Worm (Caenorhabditis elegans) whole organism, young adult: ENCODE measurements around the gene C55A1.1.

Source experiments
- B0336.3 ChIP-seq: fragments of 200-800 bp; sonication (Bioruptor generic); IDR thresholded peaks from 2 replicates; pipeline ENCODE4 v1.3.6; 2022; ENCODE audit warnings: missing genetic modification characterization, missing compliant biosample characterization
- F22D6.2 ChIP-seq: sonication (generic microtip); optimal IDR thresholded peaks from 2 replicates; lab custom pipeline; 2016; ENCODE audit warnings: mild to moderate bottlenecking, missing genetic modification characterization, missing compliant biosample characterization
- F37B4.10 ChIP-seq: fragments of 200-800 bp; sonication (Bioruptor generic); IDR thresholded peaks from 2 replicates; pipeline ENCODE4 v1.3.6; 2022; ENCODE audit warnings: missing genetic modification characterization, missing compliant biosample characterization
- K12H6.12 ChIP-seq: fragments of 200-800 bp; sonication (Bioruptor generic); optimal IDR thresholded peaks from 2 replicates; lab custom pipeline; 2018; ENCODE audit warnings: mild to moderate bottlenecking, missing genetic modification characterization, missing compliant biosample characterization
- Y53G8AR.9 ChIP-seq: fragments of 200-800 bp; sonication (Bioruptor generic); conservative IDR thresholded peaks from 2 replicates; pipeline ENCODE4 v1.3.6; 2022; ENCODE audit warnings: missing genetic modification reagents, missing genetic modification characterization, missing compliant biosample characterization
- Y95B8A.8 ChIP-seq: fragments of 200-800 bp; sonication (Bioruptor generic); IDR thresholded peaks from 2 replicates; pipeline ENCODE4 v1.3.6; 2022; ENCODE audit warnings: missing genetic modification reagents, missing genetic modification characterization, missing compliant biosample characterization
- ZK185.1 ChIP-seq: sonication (generic microtip); optimal IDR thresholded peaks from 2 replicates; lab custom pipeline; 2016; ENCODE audit warnings: mild to moderate bottlenecking, missing genetic modification characterization, missing compliant biosample characterization; ENCODE audit not compliant: poor library complexity, severe bottlenecking
- atf-7 ChIP-seq: sonication (generic microtip); optimal IDR thresholded peaks from 2 replicates; lab custom pipeline; 2017; ENCODE audit warnings: mild to moderate bottlenecking, missing genetic modification characterization, missing compliant biosample characterization
- attf-3 ChIP-seq: fragments of 200-800 bp; sonication (Bioruptor generic); conservative IDR thresholded peaks from 2 replicates; pipeline ENCODE4 v1.3.6; 2022; ENCODE audit warnings: missing genetic modification reagents, missing genetic modification characterization, missing compliant biosample characterization
- attf-5 ChIP-seq: fragments of 200-800 bp; sonication (Bioruptor generic); optimal IDR thresholded peaks from 2 replicates; lab custom pipeline; 2018; ENCODE audit warnings: mild to moderate bottlenecking, missing genetic modification characterization, missing compliant biosample characterization
- bed-2 ChIP-seq: fragments of 200-800 bp; sonication (Bioruptor generic); IDR thresholded peaks from 2 replicates; pipeline ENCODE4 v1.3.6; 2022; ENCODE audit warnings: missing genetic modification reagents, missing genetic modification characterization, missing compliant biosample characterization
- cebp-1 ChIP-seq, 2 experiments: fragments of 200-800 bp in 1 of 2; sonication (Bioruptor generic) in 1 of 2; sonication (generic microtip) in 1 of 2; IDR thresholded peaks in 1 of 2; optimal IDR thresholded peaks in 1 of 2; 2 replicates each; pipeline versions ENCODE4 v1.3.6 to Lab custom; 2017 to 2022; ENCODE audit warnings: missing compliant biosample characterization in 2 of 2, missing genetic modification characterization in 2 of 2, mild to moderate bottlenecking in 1 of 2, missing genetic modification reagents in 1 of 2, moderate library complexity in 1 of 2
- cebp-2 ChIP-seq: fragments of 200-800 bp; sonication (Bioruptor generic); IDR thresholded peaks from 2 replicates; pipeline ENCODE4 v1.3.6; 2022; ENCODE audit warnings: missing genetic modification characterization, missing compliant biosample characterization
- ceh-100 ChIP-seq: fragments of 200-800 bp; sonication (Bioruptor generic); IDR thresholded peaks from 2 replicates; pipeline ENCODE4 v1.3.6; 2022; ENCODE audit warnings: missing genetic modification reagents, missing genetic modification characterization, missing compliant biosample characterization
- dox-1 ChIP-seq: fragments of 200-800 bp; sonication (Bioruptor generic); IDR thresholded peaks from 2 replicates; pipeline ENCODE4 v1.3.6; 2022; ENCODE audit warnings: missing genetic modification reagents, missing genetic modification characterization, missing compliant biosample characterization
- dpl-1 ChIP-seq: fragments of 150-350 bp; optimal IDR thresholded peaks from 2 replicates; lab custom pipeline; 2014; ENCODE audit warnings: missing biosample characterization, missing genetic modification reagents, missing genetic modification characterization
- efl-1 ChIP-seq: fragments of 150-350 bp; optimal IDR thresholded peaks from 2 replicates; lab custom pipeline; 2014; ENCODE audit warnings: missing biosample characterization, missing genetic modification reagents, missing genetic modification characterization
- egl-18 ChIP-seq: fragments of 200-800 bp; sonication (Bioruptor generic); IDR thresholded peaks from 2 replicates; pipeline ENCODE4 v1.3.6; 2022; ENCODE audit warnings: missing genetic modification reagents, missing genetic modification characterization, missing compliant biosample characterization
- egrh-3 ChIP-seq: fragments of 200-800 bp; sonication (Bioruptor generic); IDR thresholded peaks from 2 replicates; pipeline ENCODE4 v1.3.6; 2022; ENCODE audit warnings: missing genetic modification reagents, missing genetic modification characterization, missing compliant biosample characterization
- ekl-4 ChIP-seq: fragments of 200-800 bp; sonication (Bioruptor generic); IDR thresholded peaks from 2 replicates; pipeline ENCODE4 v1.3.6; 2022; ENCODE audit warnings: missing genetic modification reagents, missing genetic modification characterization, missing compliant biosample characterization
- hmg-1.2 ChIP-seq: fragments of 200-800 bp; sonication (Bioruptor generic); IDR thresholded peaks from 2 replicates; pipeline ENCODE4 v1.3.6; 2022; ENCODE audit warnings: missing genetic modification reagents, missing genetic modification characterization, missing compliant biosample characterization
- hmg-20 ChIP-seq: fragments of 200-800 bp; sonication (Bioruptor generic); IDR thresholded peaks from 2 replicates; pipeline ENCODE4 v1.3.6; 2022; ENCODE audit warnings: missing genetic modification reagents, missing genetic modification characterization, missing compliant biosample characterization
- let-607 ChIP-seq, 2 experiments: fragments of 200-800 bp in 1 of 2; sonication (Bioruptor generic) in 1 of 2; sonication (generic microtip) in 1 of 2; optimal IDR thresholded peaks; 2 replicates each; lab custom pipeline; 2016 to 2018; ENCODE audit warnings: mild to moderate bottlenecking in 2 of 2, missing compliant biosample characterization in 2 of 2, missing genetic modification characterization in 2 of 2, moderate library complexity in 2 of 2, missing genotype in 1 of 2
- lin-35 ChIP-seq, 3 experiments: fragments of 150-350 bp in 2 of 3; sonication (generic microtip) in 1 of 3; optimal IDR thresholded peaks; 2 replicates each; lab custom pipeline; 2014 to 2018; ENCODE audit warnings: missing biosample characterization in 3 of 3, missing genetic modification characterization in 3 of 3, missing genetic modification reagents in 3 of 3
- lin-54 ChIP-seq: fragments of 200-800 bp; sonication (Bioruptor generic); optimal IDR thresholded peaks from 2 replicates; lab custom pipeline; 2018; ENCODE audit warnings: mild to moderate bottlenecking, missing genetic modification characterization, missing compliant biosample characterization
- lsl-1 ChIP-seq: fragments of 200-800 bp; sonication (Bioruptor generic); optimal IDR thresholded peaks from 2 replicates; lab custom pipeline; 2018; ENCODE audit warnings: mild to moderate bottlenecking, missing genetic modification characterization, moderate library complexity, missing compliant biosample characterization
- madf-3 ChIP-seq: fragments of 200-800 bp; sonication (Bioruptor generic); IDR thresholded peaks from 2 replicates; pipeline ENCODE4 v1.3.6; 2022; ENCODE audit warnings: missing genetic modification reagents, missing genetic modification characterization, missing compliant biosample characterization
- madf-6 ChIP-seq: fragments of 200-800 bp; sonication (Bioruptor generic); IDR thresholded peaks from 2 replicates; pipeline ENCODE4 v1.3.6; 2022; ENCODE audit warnings: missing genetic modification reagents, missing genetic modification characterization, missing compliant biosample characterization
- madf-8 ChIP-seq: fragments of 200-800 bp; sonication (Bioruptor generic); conservative IDR thresholded peaks from 2 replicates; pipeline ENCODE4 v1.3.6; 2022; ENCODE audit warnings: missing genetic modification reagents, missing genetic modification characterization, missing compliant biosample characterization
- mcd-1 ChIP-seq: fragments of 200-800 bp; sonication (Bioruptor generic); IDR thresholded peaks from 2 replicates; pipeline ENCODE4 v1.3.6; 2022; ENCODE audit warnings: missing genetic modification reagents, missing genetic modification characterization, missing compliant biosample characterization
- nfyb-1 ChIP-seq: fragments of 200-800 bp; sonication (Bioruptor generic); IDR thresholded peaks from 2 replicates; pipeline ENCODE4 v1.3.6; 2022; ENCODE audit warnings: missing genetic modification reagents, missing genetic modification characterization, missing compliant biosample characterization
- nhr-179 ChIP-seq: sonication (generic microtip); optimal IDR thresholded peaks from 2 replicates; lab custom pipeline; 2016; ENCODE audit warnings: mild to moderate bottlenecking, missing genetic modification characterization, missing compliant biosample characterization
- nhr-27 ChIP-seq: fragments of 200-800 bp; sonication (Bioruptor generic); optimal IDR thresholded peaks from 2 replicates; lab custom pipeline; 2018; ENCODE audit warnings: mild to moderate bottlenecking, missing genetic modification characterization, moderate library complexity, missing compliant biosample characterization
- nhr-80 ChIP-seq: sonication (generic microtip); optimal IDR thresholded peaks from 2 replicates; lab custom pipeline; 2016; ENCODE audit warnings: missing genetic modification characterization, missing compliant biosample characterization
- somi-1 ChIP-seq: fragments of 200-800 bp; sonication (Bioruptor generic); optimal IDR thresholded peaks from 2 replicates; lab custom pipeline; 2018; ENCODE audit warnings: mild to moderate bottlenecking, missing genetic modification characterization, missing compliant biosample characterization
- sptf-2 ChIP-seq: fragments of 200-800 bp; sonication (Bioruptor generic); optimal IDR thresholded peaks from 2 replicates; lab custom pipeline; 2018; ENCODE audit warnings: mild to moderate bottlenecking, missing genetic modification characterization, missing compliant biosample characterization
- tlf-1 ChIP-seq: fragments of 200-800 bp; sonication (Bioruptor generic); optimal IDR thresholded peaks from 2 replicates; lab custom pipeline; 2018; ENCODE audit warnings: mild to moderate bottlenecking, missing genetic modification characterization, missing compliant biosample characterization
- ztf-26 ChIP-seq: sonication (generic microtip); optimal IDR thresholded peaks from 2 replicates; lab custom pipeline; 2017; ENCODE audit warnings: missing genetic modification characterization, missing compliant biosample characterization

C55A1.1 gene

DNA sequence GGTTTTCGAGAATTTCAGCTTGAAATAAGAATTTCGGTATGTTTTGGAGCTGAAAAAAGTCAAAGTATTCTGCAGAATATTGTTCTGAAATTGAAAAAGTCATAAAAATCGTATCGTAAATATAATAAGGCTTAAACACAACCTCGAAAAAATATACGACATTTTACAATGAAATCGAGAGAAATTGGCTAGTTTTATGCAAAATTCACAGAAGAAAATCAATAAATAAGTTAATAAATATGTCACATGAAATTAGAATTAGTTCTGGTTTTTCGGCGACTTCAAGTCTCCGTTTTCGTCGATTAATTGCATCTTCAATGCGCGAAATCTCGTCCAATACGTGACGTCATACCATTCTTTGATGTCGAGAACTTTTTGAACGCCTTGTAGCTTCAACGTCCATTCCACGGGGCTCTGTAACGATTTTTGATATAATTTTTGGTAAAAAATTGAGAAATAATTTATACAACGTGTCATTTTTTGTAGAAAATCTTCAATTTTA is 44.2 kb upstream of the C55A1.1 start, which contains the start of gene atx-3 (continued):
- TF ChIP-seq lin-35 (GFP tag; optimal IDR thresholded peaks at IDR 0.05; lab: Kevin White, UChicago) = no peak
- TF ChIP-seq sptf-2 (GFP tag; lab: Kevin White, UChicago) = no peak
- TF ChIP-seq ztf-26 = no peak
- TF ChIP-seq K12H6.12 = no peak

DNA sequence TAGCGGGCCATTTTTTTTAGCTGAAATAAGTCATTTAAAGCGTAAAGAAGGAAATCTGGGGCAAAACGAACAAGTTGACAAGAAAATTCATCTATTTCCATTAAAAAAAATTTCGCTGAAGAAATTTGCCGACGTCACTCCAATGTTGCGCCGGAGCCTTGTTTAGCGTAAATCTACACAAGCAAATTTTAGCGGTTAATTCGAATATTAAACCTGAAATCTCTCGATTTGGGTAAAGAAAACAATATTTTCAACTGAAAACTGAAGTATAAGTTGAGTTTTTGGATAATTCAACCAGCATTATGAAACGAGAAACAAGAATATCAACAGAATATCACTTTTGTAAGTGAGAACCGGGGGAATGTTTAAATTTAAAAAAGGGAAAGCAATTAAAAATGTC is 43.2 kb upstream of the C55A1.1 start, which contains the start of gene F28F8.9:
F28F8.9 (minus strand) TSS at position 288 of the 400 bp plus-strand sequence.
- TF ChIP-seq lin-54 (peak; percentile 66), attf-5 (GFP tag; lab: Kevin White, UChicago) (peak; percentile 11), dpl-1 (peak; percentile 48), madf-3 (GFP tag; lab: Robert Waterston, UW) (no peak), efl-1 (peak; percentile 17), sptf-2 (GFP tag; lab: Kevin White, UChicago) (no peak), nhr-27 (no peak), attf-3 (GFP tag; lab: Robert Waterston, UW) (peak; percentile 89), dox-1 (GFP tag; lab: Robert Waterston, UW) (0 out of 2 replicates have a peak, but pooled peaks have one; percentile 12), nhr-179 (tag; lab: Kevin White, UChicago) (no peak), cebp-1 (GFP tag; IDR thresholded peaks at IDR 0.05; lab: Robert Waterston, UW) (no peak), cebp-1 (tag; optimal IDR thresholded peaks at IDR 0.05; lab: Kevin White, UChicago) (peak; percentile 28), lin-35 (GFP tag; optimal IDR thresholded peaks at IDR 0.05; lab: Kevin White, UChicago) (peak in 1 of 3 experiments; percentile 74), ceh-100 (GFP tag; lab: Robert Waterston, UW) (no peak)

DNA sequence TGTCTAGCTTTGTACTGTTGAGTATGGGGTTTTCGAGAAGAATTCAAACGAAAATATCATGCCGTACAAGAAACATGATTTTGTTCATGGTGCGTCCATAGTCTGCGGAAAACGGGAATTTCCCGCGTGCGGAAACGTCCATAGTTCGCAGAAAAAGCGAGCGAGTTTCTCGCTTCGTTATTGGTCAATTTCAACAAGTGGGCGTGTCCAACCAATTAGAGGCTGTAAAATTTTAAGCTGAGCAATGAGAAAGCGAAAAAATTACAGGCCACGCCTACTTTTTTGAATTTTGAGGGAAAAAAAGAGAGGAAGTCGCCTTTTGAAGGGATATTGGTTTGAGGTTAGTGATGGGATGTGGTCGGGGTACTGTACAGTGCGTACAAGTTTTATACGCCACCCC is 40.2 kb upstream of the C55A1.1 start:
- peak; percentile 80 for TF ChIP-seq nfyb-1 (GFP tag; lab: Robert Waterston, UW)
- TF ChIP-seq, all 124 proteins: peak for 1; not testable (repeated sequence) for 123

DNA sequence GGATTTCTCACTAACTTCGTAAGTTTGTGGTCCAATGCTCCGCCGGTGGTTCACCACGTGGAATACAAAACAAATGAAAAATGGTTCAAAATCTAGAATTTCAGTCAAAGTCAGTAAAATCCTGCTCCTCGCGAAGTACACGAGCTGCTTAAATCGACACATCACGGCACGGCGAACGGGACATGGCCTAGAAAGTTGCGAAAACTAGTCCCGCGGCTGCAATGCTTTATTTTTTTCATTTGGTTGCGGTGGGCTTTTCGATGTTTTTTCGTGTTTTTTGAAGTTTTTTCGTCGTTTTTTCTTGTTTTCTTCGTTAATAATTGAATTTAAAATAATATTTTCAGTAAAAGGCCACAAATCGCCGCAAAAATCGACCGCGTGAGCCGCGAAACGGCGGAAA is 35.9 kb upstream of the C55A1.1 start:
- peak; percentile 71 for TF ChIP-seq hmg-1.2 (GFP tag; lab: Robert Waterston, UW)
- TF ChIP-seq dox-1 (GFP tag; lab: Robert Waterston, UW) = peak; percentile 18; the same call in 1 of the 2 replicates
- TF ChIP-seq, all 124 proteins: peak for 2; not testable (repeated sequence) for 122

- TF ChIP-seq F22D6.2 (tag; lab: Kevin White, UChicago) (peak; percentile 55), Y95B8A.8 (GFP tag; lab: Robert Waterston, UW) (peak; percentile 79), madf-6 (peak; percentile 50), madf-8 (GFP tag; lab: Robert Waterston, UW) (peak; percentile 40; the same call in 1 of the 2 replicates), madf-3 (GFP tag; lab: Robert Waterston, UW) (peak; percentile 69; the same call in 1 of the 2 replicates), tlf-1 (GFP tag; lab: Kevin White, UChicago) (peak; percentile 81), atf-7 (tag; lab: Kevin White, UChicago) (peak; percentile 79), ekl-4 (GFP tag; lab: Robert Waterston, UW) (peak; percentile 51; the same call in 1 of the 2 replicates), cebp-2 (GFP tag; lab: Robert Waterston, UW) (peak; percentile 95; the same call in 1 of the 2 replicates), lsl-1 (GFP tag; lab: Kevin White, UChicago) (peak; percentile 42), nhr-80 (peak; percentile 75), ZK185.1 (tag; lab: Kevin White, UChicago) (peak; percentile 61), B0336.3 (peak; percentile 77; the same call in 1 of the 2 replicates), egrh-3 (GFP tag; lab: Robert Waterston, UW) (0 out of 2 replicates have a peak, but pooled peaks have one; percentile 15), Y53G8AR.9 (peak; percentile 91), F37B4.10 (GFP tag; lab: Robert Waterston, UW) (0 out of 2 replicates have a peak, but pooled peaks have one; percentile 31), hmg-20 (GFP tag; lab: Robert Waterston, UW) (peak; percentile 44; the same call in 1 of the 2 replicates), lin-54 (peak; percentile 79), bed-2 (GFP tag; lab: Robert Waterston, UW) (peak; percentile 90; the same call in 1 of the 2 replicates), egl-18 (0 out of 2 replicates have a peak, but pooled peaks have one; percentile 25), mcd-1 (GFP tag; lab: Robert Waterston, UW) (peak; percentile 93), dox-1 (GFP tag; lab: Robert Waterston, UW) (peak; percentile 95), let-607 (tag; optimal IDR thresholded peaks at IDR 0.05; lab: Kevin White, UChicago) (peak; percentile 51 to 85), hmg-1.2 (GFP tag; lab: Robert Waterston, UW) (peak; percentile 96), somi-1 (GFP tag; lab: Kevin White, UChicago) (peak; percentile 38), attf-5 (GFP tag; lab: Kevin White, UChicago) (peak; percentile 81)
Observed at ce11 chrV:15590183-15590667, 31.4 kb upstream of the C55A1.1 start, which contains the start of gene F28F8.7. F28F8.7 (minus strand) TSS chrV:15590617.
